Fruit fly (Drosophila melanogaster): Measurements from ENCODE around the gene SsRbeta.

The SsRbeta gene

dm6 chr3L:16087323-16087816 lies 42.0 kb upstream of the SsRbeta start, which contains the start of gene Tasp1:
TSS of gene Tasp1 (minus strand) at chr3L:16087525.
- TF ChIP-seq vri (GFP tag; optimal IDR thresholded peaks at IDR 0.05) (no peak), esn (GFP tag; optimal IDR thresholded peaks at IDR 0.05) (peak; percentile 55), CG1621 (tag; optimal IDR thresholded peaks at IDR 0.05) (peak; percentile 100), Sox15 (GFP tag; optimal IDR thresholded peaks at IDR 0.05) (no peak), CG8119 (GFP tag; IDR thresholded peaks at IDR 0.05) (no peak), cyc (GFP tag; optimal IDR thresholded peaks at IDR 0.05) (peak; percentile 22), CG15336 (GFP tag; IDR thresholded peaks at IDR 0.05) (peak; percentile 62), CG3032 (tag; optimal IDR thresholded peaks at IDR 0.05) (peak; percentile 56)

dm6 chr3L:16090330-16090803 lies 39.0 kb upstream of the SsRbeta start, which contains the start of the genes CG5235 and ClC-c:
TSS of gene CG5235 (minus strand) at chr3L:16090392.
TSS of gene ClC-c (plus strand) at chr3L:16090454.
- TF ChIP-seq CG6276 (GFP tag; optimal IDR thresholded peaks at IDR 0.05) (no peak), fd59A (GFP tag; optimal IDR thresholded peaks at IDR 0.05) (no peak), svp (GFP tag) (no peak), CG11294 (GFP tag; IDR thresholded peaks at IDR 0.05) (no peak), spab (GFP tag; optimal IDR thresholded peaks at IDR 0.05) (no peak), CG15336 (GFP tag; IDR thresholded peaks at IDR 0.05) (no peak), Smox (GFP tag; optimal IDR thresholded peaks at IDR 0.05) (no peak), Hr38 (GFP tag; optimal IDR thresholded peaks at IDR 0.05) (no peak), CG10631 (GFP tag; optimal IDR thresholded peaks at IDR 0.05) (no peak), CG6854 (GFP tag; optimal IDR thresholded peaks at IDR 0.05) (peak; percentile 53), fd85E (GFP tag; optimal IDR thresholded peaks at IDR 0.05) (no peak), CG4318 (GFP tag; optimal IDR thresholded peaks at IDR 0.05) (no peak), esn (GFP tag; optimal IDR thresholded peaks at IDR 0.05) (peak; percentile 5), OdsH (GFP tag; optimal IDR thresholded peaks at IDR 0.05) (no peak), Ets96B (tag; optimal IDR thresholded peaks at IDR 0.05) (no peak), Ets21C (GFP tag; optimal IDR thresholded peaks at IDR 0.05) (no peak), Sox14 (GFP tag; optimal IDR thresholded peaks at IDR 0.05) (peak; percentile 34), CG11902 (GFP tag; optimal IDR thresholded peaks at IDR 0.05) (no peak), ss (GFP tag; optimal IDR thresholded peaks at IDR 0.05) (no peak), Gug (GFP tag; IDR thresholded peaks at IDR 0.05) (no peak), CG31627 (GFP tag; optimal IDR thresholded peaks at IDR 0.05) (no peak), CG3032 (tag; optimal IDR thresholded peaks at IDR 0.05) (no peak), lz (GFP tag; optimal IDR thresholded peaks at IDR 0.05) (no peak), Sox102F (GFP tag; optimal IDR thresholded peaks at IDR 0.05) (no peak), CG11762 (GFP tag; optimal IDR thresholded peaks at IDR 0.05; ENCODE audit: insufficient read depth) (no peak), Hr39 (GFP tag; optimal IDR thresholded peaks at IDR 0.05) (no peak), Eip78C (GFP tag) (no peak), salr (GFP tag; optimal IDR thresholded peaks at IDR 0.05) (no peak), fkh (GFP tag; optimal IDR thresholded peaks at IDR 0.05) (peak; percentile 69)

dm6 chr3L:16097393-16097884 lies 32.0 kb upstream of the SsRbeta start, which contains the start of the genes CG13074 and ATPsynbetaL:
TSS of gene CG13074 (minus strand) at chr3L:16097493.
TSS of gene ATPsynbetaL (plus strand) at chr3L:16097834.
- no peak for TF ChIP-seq CG16779 (tag; optimal IDR thresholded peaks at IDR 0.05)
- no peak for TF ChIP-seq CG10631 (GFP tag; optimal IDR thresholded peaks at IDR 0.05)
- no peak for TF ChIP-seq Met (GFP tag; optimal IDR thresholded peaks at IDR 0.05)
- TF ChIP-seq CG4318 (GFP tag; optimal IDR thresholded peaks at IDR 0.05), result no peak
- TF ChIP-seq CG8119 (GFP tag; IDR thresholded peaks at IDR 0.05), result no peak
- no peak for TF ChIP-seq CG10669 (GFP tag; optimal IDR thresholded peaks at IDR 0.05)
- TF ChIP-seq CG32006 (GFP tag; optimal IDR thresholded peaks at IDR 0.05), result no peak
- TF ChIP-seq CG15336 (GFP tag; IDR thresholded peaks at IDR 0.05), result no peak
- TF ChIP-seq CG8319 (GFP tag; optimal IDR thresholded peaks at IDR 0.05), result no peak
- TF ChIP-seq CG11762 (GFP tag; optimal IDR thresholded peaks at IDR 0.05; ENCODE audit: insufficient read depth), result no peak
- no peak for TF ChIP-seq Blimp-1 (GFP tag; optimal IDR thresholded peaks at IDR 0.05)
- no peak for TF ChIP-seq net (GFP tag; optimal IDR thresholded peaks at IDR 0.05)
- TF ChIP-seq CG11902 (GFP tag; optimal IDR thresholded peaks at IDR 0.05), result no peak
- no peak for TF ChIP-seq fd59A (GFP tag; optimal IDR thresholded peaks at IDR 0.05)
- TF ChIP-seq Eip78C (GFP tag), result no peak

All from whole organism, prepupa.